Fruit fly (Drosophila melanogaster): ENCODE results near the gene CG15534.

The CG15534 gene

DNA sequence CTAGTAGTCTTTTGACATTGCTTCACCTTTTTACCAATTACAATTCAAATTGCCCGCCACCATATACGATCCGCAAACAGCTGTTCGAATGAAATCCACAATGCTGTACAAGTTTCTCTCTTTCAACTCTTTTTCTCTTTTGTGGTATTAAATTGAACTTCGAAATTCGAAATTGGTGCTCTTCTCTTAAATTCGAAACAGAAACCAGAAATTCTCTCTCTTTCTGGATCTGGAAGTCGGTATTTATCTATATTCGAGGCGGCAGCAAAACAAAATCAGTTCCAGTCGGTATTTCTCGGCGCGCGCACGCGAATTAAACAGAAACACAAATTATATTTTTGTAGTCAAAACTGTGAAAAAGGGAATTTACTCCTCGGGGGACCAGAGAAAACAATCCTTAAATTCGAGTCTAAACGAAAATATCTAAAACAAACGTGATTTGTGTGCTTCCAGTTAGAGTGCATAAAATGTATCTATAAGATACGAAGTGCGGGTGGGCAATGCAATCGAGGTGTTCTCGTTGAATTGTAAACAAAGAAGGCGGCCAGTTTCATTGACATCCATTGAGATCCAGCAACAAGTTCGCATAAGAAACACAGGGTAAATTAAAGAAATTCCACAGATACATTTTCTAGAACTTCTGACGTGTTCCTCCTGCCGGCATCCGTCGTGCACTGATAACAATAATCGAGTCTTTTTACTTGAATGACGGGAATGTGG lies 34.1 kb downstream of the CG15534 start, which contains the start of gene PH4alphaEFB:
Gene PH4alphaEFB, plus strand, starts transcription at position 276 of the 720 bp plus-strand sequence.
- TF ChIP-seq Myc (optimal IDR thresholded peaks at IDR 0.05) = no peak

DNA sequence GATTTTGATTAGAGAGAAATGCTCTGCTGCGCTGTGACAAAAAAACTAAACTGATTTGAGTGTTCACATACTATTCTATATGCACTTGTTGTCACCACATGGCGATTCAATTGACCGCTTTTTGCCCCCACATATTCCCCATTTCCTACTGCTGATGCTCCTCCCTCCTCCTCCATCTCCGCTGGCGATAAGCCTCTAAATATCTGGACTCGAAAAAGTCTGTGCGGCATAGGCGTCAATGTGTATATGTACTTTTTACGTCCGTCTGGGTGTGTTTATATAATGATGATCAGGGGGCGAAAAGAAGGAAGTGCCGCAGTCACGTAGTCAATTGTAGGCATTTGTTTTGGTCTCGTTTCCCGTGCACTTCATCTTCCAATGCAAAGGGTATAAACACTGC lies 34.7 kb downstream of the CG15534 start:
- TF ChIP-seq insv (optimal IDR thresholded peaks at IDR 0.05) = no peak
- no peak for TF ChIP-seq Myc (optimal IDR thresholded peaks at IDR 0.05)
- no peak for TF ChIP-seq ttk (optimal IDR thresholded peaks at IDR 0.05)
- no peak for TF ChIP-seq h (optimal IDR thresholded peaks at IDR 0.05)
- TF ChIP-seq Sin3A (optimal IDR thresholded peaks at IDR 0.05) = no peak
- no peak for TF ChIP-seq psq (optimal IDR thresholded peaks at IDR 0.05)

DNA sequence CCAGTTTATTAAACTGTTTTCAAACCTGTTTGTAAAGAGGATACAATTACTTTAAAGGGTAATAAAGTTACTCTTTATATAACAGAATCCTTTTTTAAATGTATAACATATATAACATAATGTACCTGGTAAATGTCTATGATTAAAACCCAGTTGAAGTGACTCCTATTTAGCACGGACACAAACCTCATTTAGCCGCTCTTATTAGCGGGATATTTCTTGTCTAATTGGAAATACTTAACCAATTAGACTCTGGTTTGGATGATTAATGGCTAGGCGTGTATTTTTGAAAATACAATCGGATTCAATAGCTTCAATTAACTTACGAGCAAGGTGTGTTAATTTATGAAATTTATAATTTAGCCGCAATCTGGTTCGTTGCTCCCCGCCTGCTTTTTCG lies 35.2 kb downstream of the CG15534 start:
- TF ChIP-seq ttk (optimal IDR thresholded peaks at IDR 0.05) (no peak), psq (optimal IDR thresholded peaks at IDR 0.05) (no peak), h (optimal IDR thresholded peaks at IDR 0.05) (no peak), insv (optimal IDR thresholded peaks at IDR 0.05) (no peak), Sin3A (optimal IDR thresholded peaks at IDR 0.05) (no peak), Myc (optimal IDR thresholded peaks at IDR 0.05) (no peak)

DNA sequence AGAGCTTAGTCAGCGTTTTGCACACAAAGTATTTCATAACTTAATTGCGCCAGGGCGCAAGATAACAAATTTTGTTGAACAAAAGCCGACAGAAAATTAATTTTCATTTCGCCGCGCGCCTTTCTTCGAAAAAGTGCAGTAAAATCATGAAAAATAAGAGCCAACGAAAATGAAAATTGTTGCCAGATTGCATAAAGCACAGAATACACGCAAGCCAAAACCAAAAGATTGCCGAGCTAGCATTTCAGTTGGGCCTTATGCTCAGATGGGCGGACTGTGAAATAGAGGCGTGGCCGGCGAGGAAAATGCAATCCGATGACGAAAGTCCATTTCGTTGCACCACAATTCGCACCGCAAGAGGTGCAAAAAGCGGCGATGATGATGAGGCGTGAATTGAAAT lies 38.8 kb downstream of the CG15534 start:
- no peak for TF ChIP-seq h (optimal IDR thresholded peaks at IDR 0.05)
- no peak for TF ChIP-seq ttk (optimal IDR thresholded peaks at IDR 0.05)
- TF ChIP-seq Myc (optimal IDR thresholded peaks at IDR 0.05) = no peak
- no peak for TF ChIP-seq insv (optimal IDR thresholded peaks at IDR 0.05)
- TF ChIP-seq psq (optimal IDR thresholded peaks at IDR 0.05) = no peak
- no peak for TF ChIP-seq Sin3A (optimal IDR thresholded peaks at IDR 0.05)

DNA sequence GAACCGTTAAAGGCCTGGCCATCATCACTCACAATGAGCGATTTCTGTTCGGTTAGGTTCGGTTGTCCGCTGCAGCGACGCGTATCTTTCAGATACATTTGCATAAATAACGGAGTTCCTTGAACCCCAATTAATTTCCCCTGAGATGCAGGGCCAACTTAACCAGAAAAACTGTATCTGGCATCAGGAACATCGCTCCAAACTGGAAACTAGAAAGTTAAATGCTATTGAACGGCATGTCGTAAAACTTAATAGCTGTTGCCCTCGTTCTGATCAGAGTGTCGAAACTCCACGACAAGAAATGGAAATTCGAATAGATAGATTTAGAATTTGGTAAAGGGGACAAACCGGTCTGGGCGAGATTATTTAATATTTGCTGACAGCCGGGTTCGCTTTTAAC lies 40.5 kb downstream of the CG15534 start:
- TF ChIP-seq Sin3A (optimal IDR thresholded peaks at IDR 0.05) = no peak
- no peak for TF ChIP-seq insv (optimal IDR thresholded peaks at IDR 0.05)
- TF ChIP-seq Myc (optimal IDR thresholded peaks at IDR 0.05) = no peak
- no peak for TF ChIP-seq h (optimal IDR thresholded peaks at IDR 0.05)
- no peak for TF ChIP-seq ttk (optimal IDR thresholded peaks at IDR 0.05)
- TF ChIP-seq psq (optimal IDR thresholded peaks at IDR 0.05) = no peak

DNA sequence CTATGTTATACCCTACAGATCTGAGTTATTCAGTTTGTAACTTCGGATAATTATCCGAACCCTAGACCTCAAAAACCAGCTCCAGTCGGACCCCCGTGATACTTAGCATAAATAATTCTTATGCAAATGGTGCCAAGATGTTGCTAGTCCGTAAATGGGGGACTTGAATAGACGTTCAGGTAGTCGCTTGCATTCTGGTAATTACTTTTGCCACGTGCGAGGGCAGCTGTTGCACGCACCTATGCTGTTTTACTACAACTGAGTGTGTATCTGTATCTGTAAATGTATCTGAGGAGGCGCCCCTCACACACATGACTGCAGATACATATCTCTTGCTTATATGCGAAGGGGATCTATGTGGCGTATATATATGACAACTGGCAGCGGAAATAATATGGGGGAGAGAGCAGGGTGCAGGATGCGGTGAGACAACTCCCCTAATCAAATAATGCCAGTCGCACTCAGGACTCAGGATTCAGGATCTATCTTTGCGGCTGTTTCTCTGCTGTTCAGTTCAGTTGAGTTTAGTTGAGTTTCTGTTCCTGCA lies 42.9 kb downstream of the CG15534 start:
- TF ChIP-seq h (optimal IDR thresholded peaks at IDR 0.05) = no peak
- no peak for TF ChIP-seq Sin3A (optimal IDR thresholded peaks at IDR 0.05)
- no peak for TF ChIP-seq Myc (optimal IDR thresholded peaks at IDR 0.05)
- no peak for TF ChIP-seq psq (optimal IDR thresholded peaks at IDR 0.05)
- TF ChIP-seq ttk (optimal IDR thresholded peaks at IDR 0.05) = no peak
- no peak for TF ChIP-seq insv (optimal IDR thresholded peaks at IDR 0.05)

DNA sequence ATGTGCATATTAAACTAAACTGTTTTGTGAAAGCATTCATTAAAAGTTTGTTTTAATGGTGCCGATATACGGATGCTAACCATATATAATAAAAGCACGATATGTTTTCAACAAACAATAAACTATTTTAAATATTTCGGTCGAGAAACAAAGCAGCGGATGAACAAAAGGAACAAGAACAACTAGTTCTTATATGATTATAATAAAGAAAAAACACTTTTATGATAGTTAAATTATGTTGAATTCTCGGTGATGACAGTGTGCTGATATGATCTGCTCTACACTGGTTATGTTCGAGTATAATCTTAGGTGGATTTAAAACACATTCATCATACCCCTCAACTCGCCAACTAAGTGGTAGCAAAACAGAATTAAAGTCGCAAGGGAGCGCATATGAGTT lies 44.0 kb downstream of the CG15534 start:
- TF ChIP-seq Myc (optimal IDR thresholded peaks at IDR 0.05) (no peak), psq (optimal IDR thresholded peaks at IDR 0.05) (no peak), Sin3A (optimal IDR thresholded peaks at IDR 0.05) (no peak), ttk (optimal IDR thresholded peaks at IDR 0.05) (no peak), insv (optimal IDR thresholded peaks at IDR 0.05) (no peak), h (optimal IDR thresholded peaks at IDR 0.05) (no peak)

DNA sequence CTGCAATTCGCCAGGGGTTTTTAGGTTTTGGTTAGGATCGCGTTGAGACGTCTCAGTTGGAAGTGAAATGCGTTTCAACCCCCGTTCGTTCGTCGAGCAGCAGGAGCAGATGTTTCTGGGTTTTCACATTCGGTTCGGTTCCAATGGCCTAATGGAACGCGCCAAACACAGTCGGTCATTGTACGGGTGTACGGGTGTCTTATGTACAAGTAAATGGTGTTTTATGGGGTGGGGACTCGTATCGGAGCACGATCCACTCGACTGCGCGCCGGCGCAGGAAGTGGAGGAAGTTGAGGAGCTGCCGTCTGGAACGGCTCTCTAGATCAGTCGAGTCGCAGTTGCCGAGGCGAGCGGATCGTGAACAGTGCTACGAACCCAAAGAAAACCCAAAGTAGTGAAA lies 44.5 kb downstream of the CG15534 start, which contains the start of gene spdo:
Gene spdo, plus strand, starts transcription at position 318 of the 400 bp plus-strand sequence.
- no peak for TF ChIP-seq Myc (optimal IDR thresholded peaks at IDR 0.05)
- no peak for TF ChIP-seq insv (optimal IDR thresholded peaks at IDR 0.05)
- no peak for TF ChIP-seq Sin3A (optimal IDR thresholded peaks at IDR 0.05)
- no peak for TF ChIP-seq psq (optimal IDR thresholded peaks at IDR 0.05)
- no peak for TF ChIP-seq h (optimal IDR thresholded peaks at IDR 0.05)
- TF ChIP-seq ttk (optimal IDR thresholded peaks at IDR 0.05) = no peak

Measured in Kc167 (cell line).